Worm (Caenorhabditis elegans): Measurements from ENCODE around the gene atf-2.

DNA sequence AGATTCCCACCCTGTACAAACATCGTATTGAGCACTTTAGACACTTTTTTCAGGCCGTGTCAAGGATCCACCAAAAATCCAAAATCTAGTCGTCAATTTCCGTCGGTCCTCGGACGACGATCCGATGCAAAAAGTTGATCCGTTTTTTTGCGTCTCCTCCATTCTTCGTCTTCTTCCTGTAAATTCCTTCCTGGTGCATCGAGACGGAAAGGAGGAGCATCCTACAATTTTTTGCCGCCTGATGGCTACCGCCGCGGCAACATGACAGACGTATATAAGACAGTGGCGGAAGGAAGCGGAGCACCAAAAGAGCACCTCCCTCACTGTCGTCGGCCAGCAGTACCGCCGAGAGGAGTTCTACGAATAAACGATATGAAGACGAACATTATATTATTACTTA lies 49.0 kb downstream of the atf-2 start, which contains the start of gene appg-2:
- no peak for TF ChIP-seq med-1 (GFP tag; optimal IDR thresholded peaks at IDR 0.05; ENCODE audit: insufficient read depth)
- TF ChIP-seq klf-2 (GFP tag; conservative IDR thresholded peaks at IDR 0.05), result no peak
- TF ChIP-seq flt-1 (GFP tag; IDR thresholded peaks at IDR 0.05), result no peak
- TF ChIP-seq ztf-23 (GFP tag; IDR thresholded peaks at IDR 0.05), result no peak
- TF ChIP-seq ref-1 (GFP tag; conservative IDR thresholded peaks at IDR 0.05), result no peak
- TF ChIP-seq T22C8.4 (GFP tag; IDR thresholded peaks at IDR 0.05), result no peak
- no peak for TF ChIP-seq tab-1 (GFP tag; IDR thresholded peaks at IDR 0.05)
- no peak for TF ChIP-seq ztf-29 (GFP tag; IDR thresholded peaks at IDR 0.05)
